Worm (Caenorhabditis elegans): ENCODE results near the gene gna-1.

Gene gna-1

DNA sequence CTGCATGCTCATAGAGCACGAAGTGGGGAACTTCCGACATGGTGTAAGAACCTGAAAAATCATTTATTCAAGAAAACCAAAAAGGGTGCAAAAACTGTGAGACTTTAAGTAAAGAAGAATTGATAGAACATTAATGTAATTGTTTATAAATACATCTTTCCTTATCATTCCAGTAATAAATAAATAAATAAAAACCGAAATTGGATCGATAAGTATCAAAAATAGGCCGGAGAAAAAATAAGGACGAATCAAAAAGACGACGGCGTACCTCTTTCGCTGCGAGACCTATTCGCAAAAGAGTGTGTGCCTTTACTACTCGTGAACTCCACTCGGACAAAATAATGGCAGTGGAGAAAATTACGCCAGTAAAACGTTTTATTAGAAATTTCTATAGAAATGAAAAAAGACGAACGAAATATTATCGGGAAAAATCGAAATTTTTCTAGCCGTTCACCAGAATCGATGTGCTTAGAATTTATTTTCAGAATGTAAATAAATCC is 33.0 kb upstream of the gna-1 start, which contains the start of gene nol-56 (continued):
- TF ChIP-seq F23B12.7 (tag; optimal IDR thresholded peaks at IDR 0.05; ENCODE audit: insufficient read depth) (no peak), F33H1.4 (GFP tag; IDR thresholded peaks at IDR 0.05) (peak; percentile 95), nfya-2 (GFP tag; IDR thresholded peaks at IDR 0.05) (no peak), ztf-6 (GFP tag; IDR thresholded peaks at IDR 0.05) (no peak), F10E7.11 (tag; optimal IDR thresholded peaks at IDR 0.05) (no peak), zim-3 (tag; optimal IDR thresholded peaks at IDR 0.05) (no peak), Y67H2A.10 (GFP tag; conservative IDR thresholded peaks at IDR 0.05) (no peak), athp-1 (tag; optimal IDR thresholded peaks at IDR 0.05) (peak; percentile 2), ztf-3 (GFP tag; optimal IDR thresholded peaks at IDR 0.05) (no peak), sptf-2 (GFP tag; optimal IDR thresholded peaks at IDR 0.05) (no peak), K11D2.4 (GFP tag; IDR thresholded peaks at IDR 0.05) (no peak), Y53F4B.3 (GFP tag; IDR thresholded peaks at IDR 0.05) (no peak), ztf-28 (GFP tag; IDR thresholded peaks at IDR 0.05) (no peak), B0035.1 (tag; optimal IDR thresholded peaks at IDR 0.05) (no peak), mcd-1 (GFP tag; IDR thresholded peaks at IDR 0.05) (peak; percentile 78), efl-1 (GFP tag; optimal IDR thresholded peaks at IDR 0.05) (peak; percentile 49), C17E4.6 (GFP tag; IDR thresholded peaks at IDR 0.05) (no peak), dpl-1 (GFP tag; optimal IDR thresholded peaks at IDR 0.05) (peak; percentile 60), snpc-1.1 (tag; optimal IDR thresholded peaks at IDR 0.05; ENCODE audit: insufficient read depth) (no peak), ztf-18 (tag; optimal IDR thresholded peaks at IDR 0.05) (peak; percentile 64), lsl-1 (GFP tag; optimal IDR thresholded peaks at IDR 0.05) (peak; percentile 53), xnd-1 (tag; optimal IDR thresholded peaks at IDR 0.05) (no peak), bed-1 (GFP tag; IDR thresholded peaks at IDR 0.05) (no peak), F55B11.4 (tag; optimal IDR thresholded peaks at IDR 0.05; ENCODE audit: borderline replicate concordance, insufficient read depth) (no peak), ZK185.1 (tag; optimal IDR thresholded peaks at IDR 0.05; ENCODE audit: poor library complexity, severe bottlenecking) (peak; percentile 79), chd-7 (tag; optimal IDR thresholded peaks at IDR 0.05) (no peak), dpff-1 (tag; optimal IDR thresholded peaks at IDR 0.05) (no peak), bed-2 (GFP tag; IDR thresholded peaks at IDR 0.05) (peak; percentile 14; the same call in 1 of the 2 replicates), gei-17 (GFP tag; optimal IDR thresholded peaks at IDR 0.05) (no peak), pbrm-1 (GFP tag; IDR thresholded peaks at IDR 0.05) (peak; percentile 39; the same call in 1 of the 2 replicates), hrde-1 (tag; optimal IDR thresholded peaks at IDR 0.05; ENCODE audit: borderline replicate concordance) (peak; percentile 13), hlh-26 (GFP tag; conservative IDR thresholded peaks at IDR 0.05) (no peak), F22D6.2 (tag; optimal IDR thresholded peaks at IDR 0.05) (no peak), F52B5.7 (tag; optimal IDR thresholded peaks at IDR 0.05) (no peak), hsf-1 (GFP tag; IDR thresholded peaks at IDR 0.05) (no peak), Y95B8A.8 (GFP tag; IDR thresholded peaks at IDR 0.05) (no peak), egl-18 (GFP tag; IDR thresholded peaks at IDR 0.05) (no peak), let-526 (GFP tag; IDR thresholded peaks at IDR 0.05) (0 out of 2 replicates have a peak, but pooled peaks have one; percentile 25), B0019.2 (GFP tag; conservative IDR thresholded peaks at IDR 0.05) (no peak), ztf-26 (tag; optimal IDR thresholded peaks at IDR 0.05) (no peak), die-1 (tag; optimal IDR thresholded peaks at IDR 0.05) (no peak), tlf-1 (GFP tag; optimal IDR thresholded peaks at IDR 0.05) (peak; percentile 48), madf-3 (GFP tag; IDR thresholded peaks at IDR 0.05) (peak; percentile 79)
